Fruit fly (Drosophila melanogaster): ENCODE results near the gene Lkr.
A peak's percentile ranks its signal among the peaks of the same experiment; 100 is the strongest.

Lkr gene

DNA sequence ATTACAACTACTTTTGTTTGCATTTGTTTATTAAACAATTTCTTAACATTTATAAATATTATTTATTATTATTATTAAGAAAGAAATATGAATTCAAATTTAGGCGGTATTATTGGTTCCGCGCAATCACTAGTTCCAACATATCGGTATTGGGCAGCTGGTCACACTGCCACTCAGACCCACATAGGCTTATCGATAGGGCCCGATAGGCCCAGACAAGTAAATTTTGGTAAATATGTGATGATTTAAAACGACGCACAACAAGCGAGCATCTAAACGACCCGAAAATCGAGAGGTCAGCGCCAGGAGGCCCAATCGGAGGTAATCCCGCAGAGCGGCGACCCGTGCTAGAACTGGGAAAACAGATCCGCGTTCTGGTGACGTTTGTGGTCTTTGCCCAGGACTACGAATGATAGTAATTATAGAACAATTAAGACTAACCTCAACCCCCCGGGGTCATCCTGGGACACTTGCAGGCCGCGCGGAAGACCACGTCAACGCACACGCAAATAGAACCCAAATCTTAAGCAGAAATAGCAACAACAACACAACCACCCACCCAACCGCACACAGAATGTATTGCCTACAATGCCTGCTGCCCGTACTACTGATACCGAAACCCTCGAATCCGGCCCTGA, 36.0 kb upstream of the Lkr start, which contains the start of gene bc10 (continued):
- TF ChIP-seq CG16815 (GFP tag; optimal IDR thresholded peaks at IDR 0.05), result no peak
- TF ChIP-seq CG30403 (GFP tag; optimal IDR thresholded peaks at IDR 0.05), result no peak
- peak; percentile 70 for TF ChIP-seq MESR4 (GFP tag; optimal IDR thresholded peaks at IDR 0.05)
- peak; percentile 44; the same call in 1 of the 2 replicates for TF ChIP-seq CG2129 (GFP tag; IDR thresholded peaks at IDR 0.05; ENCODE audit: partially characterized antibody)
- TF ChIP-seq hbn (GFP tag; IDR thresholded peaks at IDR 0.05; ENCODE audit: partially characterized antibody), result peak; percentile 78
- TF ChIP-seq dmrt11E (tag; optimal IDR thresholded peaks at IDR 0.05), result no peak
- TF ChIP-seq CG14860 (GFP tag; IDR thresholded peaks at IDR 0.05; ENCODE audit: partially characterized antibody), result peak; percentile 74
- TF ChIP-seq CG13296 (GFP tag; optimal IDR thresholded peaks at IDR 0.05), result no peak
- no peak for TF ChIP-seq ac (GFP tag; optimal IDR thresholded peaks at IDR 0.05)
- TF ChIP-seq pnt (GFP tag; optimal IDR thresholded peaks at IDR 0.05), result no peak
- TF ChIP-seq fd96Cb (tag; optimal IDR thresholded peaks at IDR 0.05), result no peak
- no peak for TF ChIP-seq ATbp (GFP tag; optimal IDR thresholded peaks at IDR 0.05)
- no peak for TF ChIP-seq CG9876 (GFP tag; optimal IDR thresholded peaks at IDR 0.05)
- no peak for TF ChIP-seq Dip2 (GFP tag; IDR thresholded peaks at IDR 0.05)
- TF ChIP-seq stwl (tag; optimal IDR thresholded peaks at IDR 0.05), result peak; percentile 56
- no peak for TF ChIP-seq CG6654 (GFP tag; optimal IDR thresholded peaks at IDR 0.05)
- no peak for TF ChIP-seq pan (optimal IDR thresholded peaks at IDR 0.05)
- no peak for TF ChIP-seq pan (GFP tag; optimal IDR thresholded peaks at IDR 0.05 in 1 of 2, IDR thresholded peaks at IDR 0.05 in 1 of 2)
- peak; percentile 29 for TF ChIP-seq CG17829 (tag; optimal IDR thresholded peaks at IDR 0.05)
- TF ChIP-seq Aef1 (GFP tag; IDR thresholded peaks at IDR 0.05), result no peak
- TF ChIP-seq pfk (GFP tag; optimal IDR thresholded peaks at IDR 0.05), result no peak
- no peak for TF ChIP-seq CG10274 (GFP tag; optimal IDR thresholded peaks at IDR 0.05)
- TF ChIP-seq stc (GFP tag; IDR thresholded peaks at IDR 0.05), result no peak
- TF ChIP-seq sr (GFP tag; IDR thresholded peaks at IDR 0.05), result no peak
- TF ChIP-seq Vsx1 (GFP tag; optimal IDR thresholded peaks at IDR 0.05), result no peak
- no peak for TF ChIP-seq peb (GFP tag; IDR thresholded peaks at IDR 0.05)
- peak; percentile 52 for TF ChIP-seq gfzf (GFP tag; optimal IDR thresholded peaks at IDR 0.05)
- no peak for TF ChIP-seq CG11247 (GFP tag; IDR thresholded peaks at IDR 0.05)
- TF ChIP-seq CG2199 (GFP tag; IDR thresholded peaks at IDR 0.05), result no peak
- peak; percentile 42; the same call in 2 of the 3 replicates for TF ChIP-seq CG7963 (GFP tag; IDR thresholded peaks at IDR 0.05; ENCODE audit: partially characterized antibody)
- TF ChIP-seq cwo (GFP tag; optimal IDR thresholded peaks at IDR 0.05), result no peak
- TF ChIP-seq Sry-δ (GFP tag; optimal IDR thresholded peaks at IDR 0.05), result peak; percentile 60
- TF ChIP-seq CG2712 (tag; optimal IDR thresholded peaks at IDR 0.05), result peak; percentile 20
- TF ChIP-seq TFAM (GFP tag; optimal IDR thresholded peaks at IDR 0.05), result no peak
- TF ChIP-seq CG7745 (tag; optimal IDR thresholded peaks at IDR 0.05), result no peak
- peak; percentile 97 for TF ChIP-seq E2f2 (GFP tag; IDR thresholded peaks at IDR 0.05)
- TF ChIP-seq CG15514 (GFP tag; optimal IDR thresholded peaks at IDR 0.05), result peak; percentile 100
- no peak for TF ChIP-seq zfh1 (GFP tag; IDR thresholded peaks at IDR 0.05)
- TF ChIP-seq CG1024 (GFP tag; IDR thresholded peaks at IDR 0.05), result no peak
- no peak for TF ChIP-seq twi (tag; optimal IDR thresholded peaks at IDR 0.05)
- no peak for TF ChIP-seq CG14441 (GFP tag; IDR thresholded peaks at IDR 0.05)
- TF ChIP-seq exex (tag; optimal IDR thresholded peaks at IDR 0.05), result peak; percentile 4
- TF ChIP-seq crol (GFP tag; IDR thresholded peaks at IDR 0.05), result no peak
- peak; percentile 90 for TF ChIP-seq CG42726 (GFP tag; IDR thresholded peaks at IDR 0.05; ENCODE audit: partially characterized antibody)
- no peak for TF ChIP-seq CG14667 (GFP tag; IDR thresholded peaks at IDR 0.05)
- TF ChIP-seq CG10321 (GFP tag; IDR thresholded peaks at IDR 0.05), result no peak
- TF ChIP-seq Nf-YC (tag; optimal IDR thresholded peaks at IDR 0.05), result peak; percentile 35
- TF ChIP-seq phol (tag; optimal IDR thresholded peaks at IDR 0.05), result peak; percentile 25
- TF ChIP-seq chinmo (GFP tag; IDR thresholded peaks at IDR 0.05; ENCODE audit: partially characterized antibody), result peak; percentile 47; the same call in 1 of the 4 replicates
- no peak for TF ChIP-seq toy (GFP tag; IDR thresholded peaks at IDR 0.05)

All from whole organism, embryonic.